Fruit fly (Drosophila melanogaster) whole organism, embryonic: ENCODE data around the gene Ugt36D1.

ENCODE experiments used
- Ada2b ChIP-seq: fragments of 200-800 bp; sonication (Bioruptor generic); IDR thresholded peaks from 2 replicates; pipeline ENCODE4 v1.3.6; 2022; ENCODE audit warnings: missing biosample characterization, missing genetic modification characterization
- BEAF-32 ChIP-seq: fragments of 200-800 bp; sonication (Bioruptor generic); optimal IDR thresholded peaks from 3 replicates; lab custom pipeline; 2017; ENCODE audit warnings: missing biosample characterization, missing genetic modification characterization, mild to moderate bottlenecking, moderate library complexity, missing genetic modification reagents
- CG10979 ChIP-seq: fragments of 200-800 bp; sonication (Bioruptor generic); optimal IDR thresholded peaks from 2 replicates; lab custom pipeline; 2018; ENCODE audit warnings: missing biosample characterization, mild to moderate bottlenecking, missing genetic modification characterization, moderate library complexity
- CG11504 ChIP-seq: fragments of 200-800 bp; sonication (Bioruptor generic); optimal IDR thresholded peaks from 3 replicates; lab custom pipeline; 2019; ENCODE audit warnings: missing biosample characterization, mild to moderate bottlenecking, missing genetic modification characterization, moderate library complexity
- CG11695 ChIP-seq: fragments of 200-800 bp; sonication (Bioruptor generic); IDR thresholded peaks from 3 replicates; pipeline ENCODE4 v1.3.6; 2022; ENCODE audit warnings: missing biosample characterization, missing genetic modification characterization
- CG11723 ChIP-seq: fragments of 200-800 bp; sonication (Bioruptor generic); optimal IDR thresholded peaks from 2 replicates; lab custom pipeline; 2017; ENCODE audit warnings: missing biosample characterization, mild to moderate bottlenecking, missing genetic modification characterization
- CG12391 ChIP-seq: fragments of 200-800 bp; sonication (Bioruptor generic); optimal IDR thresholded peaks from 3 replicates; lab custom pipeline; 2018; ENCODE audit warnings: missing biosample characterization, mild to moderate bottlenecking, missing genetic modification characterization, moderate library complexity
- CG12942 ChIP-seq: fragments of 200-800 bp; sonication (Bioruptor generic); optimal IDR thresholded peaks from 3 replicates; lab custom pipeline; 2016; ENCODE audit warnings: missing biosample characterization, missing genetic modification characterization
- CG13624 ChIP-seq: fragments of 200-800 bp; sonication (Bioruptor generic); optimal IDR thresholded peaks from 2 replicates; lab custom pipeline; 2016; ENCODE audit warnings: missing biosample characterization, missing genetic modification characterization
- CG13775 ChIP-seq: fragments of 200-800 bp; sonication (Bioruptor generic); optimal IDR thresholded peaks from 3 replicates; lab custom pipeline; 2017; ENCODE audit warnings: missing biosample characterization, mild to moderate bottlenecking, missing genetic modification characterization
- CG15696 ChIP-seq: fragments of 200-800 bp; sonication (Bioruptor generic); optimal IDR thresholded peaks from 2 replicates; lab custom pipeline; 2019; ENCODE audit warnings: missing biosample characterization, mild to moderate bottlenecking, missing genetic modification characterization, moderate library complexity
- CG16815 ChIP-seq: fragments of 200-800 bp; sonication (Bioruptor generic); optimal IDR thresholded peaks from 3 replicates; lab custom pipeline; 2017; ENCODE audit warnings: missing biosample characterization, mild to moderate bottlenecking, missing genetic modification characterization
- CG17385 ChIP-seq: fragments of 200-800 bp; sonication (Bioruptor generic); optimal IDR thresholded peaks from 3 replicates; lab custom pipeline; 2018; ENCODE audit warnings: missing biosample characterization, mild to moderate bottlenecking, missing genetic modification characterization
- CG17568 ChIP-seq: fragments of 200-800 bp; sonication (Bioruptor generic); optimal IDR thresholded peaks from 2 replicates; lab custom pipeline; 2018; ENCODE audit warnings: missing biosample characterization, mild to moderate bottlenecking, missing genetic modification characterization, moderate library complexity
- CG1792 ChIP-seq: fragments of 200-800 bp; sonication (Bioruptor generic); optimal IDR thresholded peaks from 2 replicates; lab custom pipeline; 2016; ENCODE audit warnings: missing biosample characterization, missing genetic modification characterization
- CG18599 ChIP-seq: fragments of 200-800 bp; sonication (Bioruptor generic); optimal IDR thresholded peaks from 3 replicates; lab custom pipeline; 2017; ENCODE audit warnings: missing biosample characterization, missing genetic modification characterization, mild to moderate bottlenecking, moderate library complexity, missing genetic modification reagents
- CG2678 ChIP-seq: fragments of 200-800 bp; sonication (Bioruptor generic); optimal IDR thresholded peaks from 3 replicates; lab custom pipeline; 2019; ENCODE audit warnings: missing biosample characterization, mild to moderate bottlenecking, missing genetic modification characterization, moderate library complexity
- CG2712 ChIP-seq: fragments of 200-800 bp; optimal IDR thresholded peaks from 3 replicates; lab custom pipeline; 2019; ENCODE audit warnings: missing biosample characterization, mild to moderate bottlenecking, missing genetic modification characterization, moderate library complexity
- CG31388 ChIP-seq: fragments of 200-800 bp; sonication (Bioruptor generic); optimal IDR thresholded peaks from 2 replicates; lab custom pipeline; 2016; ENCODE audit warnings: missing biosample characterization, missing genetic modification characterization
- CG31441 ChIP-seq: fragments of 200-800 bp; sonication (Bioruptor generic); IDR thresholded peaks from 2 replicates; pipeline ENCODE4 v1.3.6; 2022; ENCODE audit warnings: missing biosample characterization, missing genetic modification characterization
- CG3163 ChIP-seq: fragments of 200-800 bp; sonication (Bioruptor generic); optimal IDR thresholded peaks from 3 replicates; lab custom pipeline; 2016; ENCODE audit warnings: missing biosample characterization, missing genetic modification characterization
- CG34376 ChIP-seq: fragments of 200-800 bp; sonication (Bioruptor generic); optimal IDR thresholded peaks from 2 replicates; lab custom pipeline; 2018; ENCODE audit warnings: missing biosample characterization, mild to moderate bottlenecking, missing genetic modification characterization
- CG3726 ChIP-seq: fragments of 200-800 bp; sonication (Bioruptor generic); IDR thresholded peaks from 3 replicates; pipeline ENCODE4, ENCODE4 v1.3.6; 2022; ENCODE audit warnings: missing biosample characterization, missing genetic modification characterization
- CG4707 ChIP-seq: fragments of 200-800 bp; sonication (Bioruptor generic); optimal IDR thresholded peaks from 2 replicates; lab custom pipeline; 2018; ENCODE audit warnings: missing biosample characterization, mild to moderate bottlenecking, missing genetic modification characterization, moderate library complexity
- CG4854 ChIP-seq: fragments of 200-800 bp; sonication (Bioruptor generic); optimal IDR thresholded peaks from 2 replicates; lab custom pipeline; 2016; ENCODE audit warnings: missing biosample characterization, missing genetic modification characterization, inconsistent platforms
- CG6689 ChIP-seq: fragments of 200-800 bp; sonication (Bioruptor generic); IDR thresholded peaks from 2 replicates; pipeline ENCODE4 v1.3.6; 2022; ENCODE audit warnings: missing biosample characterization, missing genetic modification characterization
- CG6854 ChIP-seq: fragments of 200-800 bp; sonication (Bioruptor generic); optimal IDR thresholded peaks from 3 replicates; lab custom pipeline; 2017; ENCODE audit warnings: missing biosample characterization, mild to moderate bottlenecking, missing genetic modification characterization
- CG7271 ChIP-seq: fragments of 200-800 bp; sonication (Bioruptor generic); optimal IDR thresholded peaks from 2 replicates; lab custom pipeline; 2018; ENCODE audit warnings: missing biosample characterization, mild to moderate bottlenecking, missing genetic modification characterization, moderate library complexity
- CG8924 ChIP-seq: fragments of 200-800 bp; optimal IDR thresholded peaks from 3 replicates; lab custom pipeline; 2019; ENCODE audit warnings: missing biosample characterization, mild to moderate bottlenecking, missing genetic modification characterization, moderate library complexity
- CG8944 ChIP-seq: fragments of 200-800 bp; sonication (Bioruptor generic); optimal IDR thresholded peaks from 3 replicates; lab custom pipeline; 2016; ENCODE audit warnings: missing biosample characterization, missing genetic modification characterization
- CG9727 ChIP-seq: fragments of 200-800 bp; sonication (Bioruptor generic); optimal IDR thresholded peaks from 3 replicates; lab custom pipeline; 2017; ENCODE audit warnings: missing biosample characterization, mild to moderate bottlenecking, missing genetic modification characterization
- Camta ChIP-seq: fragments of 200-800 bp; sonication (Bioruptor generic); optimal IDR thresholded peaks from 2 replicates; lab custom pipeline; 2016; ENCODE audit warnings: missing biosample characterization, missing genetic modification characterization
- Doc2 ChIP-seq: fragments of 200-800 bp; sonication (Bioruptor generic); IDR thresholded peaks from 2 replicates; pipeline ENCODE4 v1.3.6; 2022; ENCODE audit warnings: missing biosample characterization, missing genetic modification characterization
- Elba2 ChIP-seq: fragments of 200-800 bp; sonication (Bioruptor generic); optimal IDR thresholded peaks from 3 replicates; lab custom pipeline; 2016; ENCODE audit warnings: missing biosample characterization, missing genetic modification characterization
- HmgD ChIP-seq: fragments of 200-800 bp; sonication (Bioruptor generic); optimal IDR thresholded peaks from 3 replicates; lab custom pipeline; 2016; ENCODE audit warnings: missing biosample characterization, missing genetic modification characterization
- Oli ChIP-seq: fragments of 200-800 bp; sonication (Bioruptor generic); optimal IDR thresholded peaks from 2 replicates; lab custom pipeline; 2018; ENCODE audit warnings: missing biosample characterization, mild to moderate bottlenecking, missing genetic modification characterization, moderate library complexity
- Ptx1 ChIP-seq: fragments of 200-800 bp; sonication (Bioruptor generic); IDR thresholded peaks from 2 replicates; pipeline ENCODE4 v1.3.6; 2022; ENCODE audit warnings: missing biosample characterization, missing genetic modification characterization
- Sox100B ChIP-seq: fragments of 200-800 bp; sonication (Bioruptor generic); optimal IDR thresholded peaks from 3 replicates; lab custom pipeline; 2018; ENCODE audit warnings: missing biosample characterization, mild to moderate bottlenecking, missing genetic modification characterization
- chm ChIP-seq: fragments of 200-800 bp; sonication (Bioruptor generic); IDR thresholded peaks from 2 replicates; pipeline ENCODE4 v1.3.6; 2022; ENCODE audit warnings: missing biosample characterization, missing genetic modification characterization
- dati ChIP-seq: fragments of 200-800 bp; sonication (Bioruptor generic); IDR thresholded peaks from 2 replicates; pipeline ENCODE4 v1.3.6; 2022; ENCODE audit warnings: missing biosample characterization, missing genetic modification characterization
- en ChIP-seq: fragments of 200-800 bp; sonication (Bioruptor generic); optimal IDR thresholded peaks from 2 replicates; lab custom pipeline; 2016; ENCODE audit warnings: missing biosample characterization, missing genetic modification characterization
- fd3F ChIP-seq: fragments of 200-800 bp; sonication (Bioruptor generic); optimal IDR thresholded peaks from 2 replicates; lab custom pipeline; 2018; ENCODE audit warnings: missing biosample characterization, mild to moderate bottlenecking, missing genetic modification characterization, moderate library complexity
- fd96Cb ChIP-seq: fragments of 200-800 bp; sonication (Bioruptor generic); optimal IDR thresholded peaks from 2 replicates; lab custom pipeline; 2018; ENCODE audit warnings: missing biosample characterization, mild to moderate bottlenecking, missing genetic modification characterization, moderate library complexity
- h ChIP-seq: fragments of >200 bp; optimal IDR thresholded peaks from 2 replicates; lab custom pipeline; 2017
- insv ChIP-seq, 2 experiments: fragments of 200-800 bp; sonication (Bioruptor generic); optimal IDR thresholded peaks; 3 replicates each; lab custom pipeline; 2016 to 2018; ENCODE audit warnings: missing biosample characterization in 2 of 2, missing genetic modification characterization in 2 of 2
- oc ChIP-seq: fragments of 200-800 bp; sonication (Bioruptor generic); optimal IDR thresholded peaks from 2 replicates; lab custom pipeline; 2018; ENCODE audit warnings: missing biosample characterization, mild to moderate bottlenecking, missing genetic modification characterization, moderate library complexity
- otp ChIP-seq: fragments of 200-800 bp; sonication (Bioruptor generic); IDR thresholded peaks from 3 replicates; pipeline ENCODE4, ENCODE4 v1.3.6; 2022; ENCODE audit warnings: missing biosample characterization, missing genetic modification characterization
- row ChIP-seq: fragments of 200-800 bp; sonication (Bioruptor generic); IDR thresholded peaks from 3 replicates; pipeline ENCODE4 v1.3.6; 2022; ENCODE audit warnings: missing biosample characterization, missing genetic modification characterization
- sens ChIP-seq: fragments of 200-800 bp; sonication (Bioruptor generic); peaks from one replicate; lab custom pipeline; 2016; ENCODE audit warnings: missing biosample characterization, missing genetic modification characterization
- tap ChIP-seq: fragments of 200-800 bp; optimal IDR thresholded peaks from 3 replicates; lab custom pipeline; 2019; ENCODE audit warnings: missing biosample characterization, mild to moderate bottlenecking, missing genetic modification characterization, moderate library complexity
- twi ChIP-seq: fragments of 200-800 bp; optimal IDR thresholded peaks from 2 replicates; lab custom pipeline; 2019; ENCODE audit warnings: missing biosample characterization, mild to moderate bottlenecking, missing genetic modification characterization, moderate library complexity

Gene Ugt36D1

DNA sequence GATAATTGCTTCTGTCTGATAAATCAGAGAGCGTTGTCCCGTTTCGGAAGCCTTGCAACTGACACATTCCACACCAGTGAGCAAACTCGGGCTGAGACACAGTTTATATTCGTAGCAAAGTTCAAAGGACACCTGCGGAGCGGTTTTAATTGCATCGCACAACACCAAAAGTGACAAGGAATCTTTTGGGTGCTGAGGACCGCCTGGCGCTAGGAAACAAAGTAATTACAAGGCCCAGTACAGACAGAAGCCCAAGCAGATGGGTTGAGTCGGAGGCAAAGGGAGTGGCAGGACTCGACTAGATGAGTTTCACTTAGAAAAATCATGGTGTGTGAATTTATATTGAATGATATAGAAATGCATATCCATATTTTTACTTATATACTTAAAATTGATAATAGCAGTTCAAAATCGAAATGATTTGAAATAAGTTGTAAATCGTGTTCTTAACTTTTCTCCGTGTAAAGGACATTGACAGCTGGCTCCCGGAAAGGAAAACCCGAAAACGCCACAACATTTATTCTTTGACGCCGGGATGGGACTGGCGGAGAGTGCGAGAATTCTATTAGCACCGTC is 14.5 kb upstream of the Ugt36D1 start (continued):
- TF ChIP-seq CG12391 (peak; percentile 30), tap (tag; lab: Kevin White, UChicago) (peak; percentile 20), CG1792 (GFP tag; lab: Kevin White, UChicago) (no peak), oc (no peak), CG4707 (GFP tag; lab: Kevin White, UChicago) (no peak), Camta (GFP tag; lab: Kevin White, UChicago) (no peak), fd96Cb (tag; lab: Kevin White, UChicago) (peak; percentile 29), insv (GFP tag; optimal IDR thresholded peaks at IDR 0.05; lab: Kevin White, UChicago) (no peak), CG4854 (GFP tag; lab: Kevin White, UChicago) (no peak), Ada2b (GFP tag; lab: Robert Waterston, UW) (no peak), CG11695 (0 out of 3 replicates have a peak, but pooled peaks have one; percentile 16), otp (GFP tag; lab: Robert Waterston, UW) (no peak), CG11504 (tag; lab: Kevin White, UChicago) (peak; percentile 47), CG15696 (tag; lab: Kevin White, UChicago) (peak; percentile 3), CG8944 (GFP tag; lab: Kevin White, UChicago) (no peak), dati (no peak), CG16815 (GFP tag; lab: Kevin White, UChicago) (no peak), CG34376 (GFP tag; lab: Kevin White, UChicago) (no peak), CG17385 (GFP tag; lab: Kevin White, UChicago) (peak; percentile 9), CG31441 (GFP tag; lab: Robert Waterston, UW) (0 out of 2 replicates have a peak, but pooled peaks have one; percentile 32), CG8924 (tag; lab: Kevin White, UChicago) (peak; percentile 38), CG9727 (GFP tag; lab: Kevin White, UChicago) (peak; percentile 60), CG3163 (GFP tag; lab: Kevin White, UChicago) (no peak), CG12942 (no peak), CG2712 (tag; lab: Kevin White, UChicago) (peak; percentile 54), CG31388 (no peak), Elba2 (GFP tag; lab: Kevin White, UChicago) (no peak), Oli (tag; lab: Kevin White, UChicago) (peak; percentile 16), CG11723 (GFP tag; lab: Kevin White, UChicago) (no peak), chm (0 out of 2 replicates have a peak, but pooled peaks have one; percentile 18), CG13624 (GFP tag; lab: Kevin White, UChicago) (no peak), twi (tag; lab: Kevin White, UChicago) (peak; percentile 32), BEAF-32 (GFP tag; lab: Kevin White, UChicago) (no peak), CG17568 (GFP tag; lab: Kevin White, UChicago) (no peak), CG6854 (no peak), CG10979 (tag; lab: Kevin White, UChicago) (peak; percentile 50), en (GFP tag; lab: Kevin White, UChicago) (no peak), HmgD (GFP tag; lab: Kevin White, UChicago) (no peak), CG18599 (peak; percentile 26), Ptx1 (GFP tag; lab: Robert Waterston, UW) (peak; percentile 32; the same call in 1 of the 2 replicates), CG6689 (GFP tag; lab: Robert Waterston, UW) (0 out of 2 replicates have a peak, but pooled peaks have one; percentile 15), CG3726 (GFP tag; lab: Robert Waterston, UW) (no peak), CG7271 (tag; lab: Kevin White, UChicago) (no peak), CG2678 (tag; lab: Kevin White, UChicago) (peak; percentile 47), Doc2 (GFP tag; lab: Robert Waterston, UW) (no peak), Sox100B (GFP tag; lab: Kevin White, UChicago) (no peak), CG13775 (no peak), h (lab: Kevin White, UChicago) (no peak), sens (GFP tag; lab: Kevin White, UChicago) (peak; percentile 65), fd3F (no peak), row (GFP tag; lab: Robert Waterston, UW) (peak; percentile 60; the same call in 2 of the 3 replicates)
